Worm (Caenorhabditis elegans) whole organism, young adult: ENCODE results near the gene F44E2.10.

Source experiments
- B0019.2 ChIP-seq: fragments of 200-800 bp; sonication (Bioruptor generic); conservative IDR thresholded peaks from 2 replicates; pipeline ENCODE4 v1.3.6; 2022; ENCODE audit warnings: missing genetic modification reagents, missing genetic modification characterization, missing compliant biosample characterization
- C06A6.2 ChIP-seq: fragments of 200-800 bp; sonication (Bioruptor generic); conservative IDR thresholded peaks from 2 replicates; pipeline ENCODE4 v1.3.6; 2022; ENCODE audit warnings: missing genetic modification characterization, missing compliant biosample characterization
- C17E4.6 ChIP-seq: fragments of 200-800 bp; sonication (Bioruptor generic); IDR thresholded peaks from 2 replicates; pipeline ENCODE4 v1.3.6; 2022; ENCODE audit warnings: missing genetic modification reagents, missing genetic modification characterization, missing compliant biosample characterization
- F22D6.2 ChIP-seq: sonication (generic microtip); optimal IDR thresholded peaks from 2 replicates; lab custom pipeline; 2016; ENCODE audit warnings: mild to moderate bottlenecking, missing genetic modification characterization, missing compliant biosample characterization
- F33H1.4 ChIP-seq: fragments of 200-800 bp; sonication (Bioruptor generic); IDR thresholded peaks from 2 replicates; pipeline ENCODE4 v1.3.6; 2022; ENCODE audit warnings: missing genetic modification reagents, missing genetic modification characterization, missing compliant biosample characterization
- F37B4.10 ChIP-seq: fragments of 200-800 bp; sonication (Bioruptor generic); IDR thresholded peaks from 2 replicates; pipeline ENCODE4 v1.3.6; 2022; ENCODE audit warnings: missing genetic modification characterization, missing compliant biosample characterization
- F39B2.1 ChIP-seq: fragments of 200-800 bp; sonication (Bioruptor generic); IDR thresholded peaks from 2 replicates; pipeline ENCODE4 v1.3.6; 2022; ENCODE audit warnings: missing genetic modification reagents, missing genetic modification characterization, missing compliant biosample characterization
- F55B11.4 ChIP-seq: sonication (generic microtip); optimal IDR thresholded peaks from 2 replicates; lab custom pipeline; 2016; ENCODE audit warnings: missing compliant biosample characterization, missing genetic modification characterization, borderline replicate concordance; ENCODE audit not compliant: insufficient read depth
- K11D2.4 ChIP-seq: fragments of 200-800 bp; sonication (Bioruptor generic); IDR thresholded peaks from 2 replicates; pipeline ENCODE4 v1.3.6; 2022; ENCODE audit warnings: missing genetic modification reagents, missing genetic modification characterization, missing compliant biosample characterization
- T26A5.8 ChIP-seq: sonication (generic microtip); optimal IDR thresholded peaks from 2 replicates; lab custom pipeline; 2016; ENCODE audit warnings: missing genetic modification characterization, missing compliant biosample characterization
- Y53G8AR.9 ChIP-seq: fragments of 200-800 bp; sonication (Bioruptor generic); conservative IDR thresholded peaks from 2 replicates; pipeline ENCODE4 v1.3.6; 2022; ENCODE audit warnings: missing genetic modification reagents, missing genetic modification characterization, missing compliant biosample characterization
- Y79H2A.3 ChIP-seq: fragments of 200-800 bp; sonication (Bioruptor generic); conservative IDR thresholded peaks from 2 replicates; pipeline ENCODE4 v1.3.6; 2022; ENCODE audit warnings: missing genetic modification reagents, missing genetic modification characterization, missing compliant biosample characterization
- Y95B8A.8 ChIP-seq: fragments of 200-800 bp; sonication (Bioruptor generic); IDR thresholded peaks from 2 replicates; pipeline ENCODE4 v1.3.6; 2022; ENCODE audit warnings: missing genetic modification reagents, missing genetic modification characterization, missing compliant biosample characterization
- aptf-3 ChIP-seq: fragments of 200-800 bp; sonication (Bioruptor generic); IDR thresholded peaks from 2 replicates; pipeline ENCODE4 v1.3.6; 2022; ENCODE audit warnings: missing genetic modification characterization, missing compliant biosample characterization
- atf-7 ChIP-seq: sonication (generic microtip); optimal IDR thresholded peaks from 2 replicates; lab custom pipeline; 2017; ENCODE audit warnings: mild to moderate bottlenecking, missing genetic modification characterization, missing compliant biosample characterization
- attf-3 ChIP-seq: fragments of 200-800 bp; sonication (Bioruptor generic); conservative IDR thresholded peaks from 2 replicates; pipeline ENCODE4 v1.3.6; 2022; ENCODE audit warnings: missing genetic modification reagents, missing genetic modification characterization, missing compliant biosample characterization
- attf-5 ChIP-seq: fragments of 200-800 bp; sonication (Bioruptor generic); optimal IDR thresholded peaks from 2 replicates; lab custom pipeline; 2018; ENCODE audit warnings: mild to moderate bottlenecking, missing genetic modification characterization, missing compliant biosample characterization
- cebp-1 ChIP-seq, 2 experiments: fragments of 200-800 bp in 1 of 2; sonication (Bioruptor generic) in 1 of 2; sonication (generic microtip) in 1 of 2; IDR thresholded peaks in 1 of 2; optimal IDR thresholded peaks in 1 of 2; 2 replicates each; pipeline versions ENCODE4 v1.3.6 to Lab custom; 2017 to 2022; ENCODE audit warnings: missing compliant biosample characterization in 2 of 2, missing genetic modification characterization in 2 of 2, mild to moderate bottlenecking in 1 of 2, missing genetic modification reagents in 1 of 2, moderate library complexity in 1 of 2
- cebp-2 ChIP-seq: fragments of 200-800 bp; sonication (Bioruptor generic); IDR thresholded peaks from 2 replicates; pipeline ENCODE4 v1.3.6; 2022; ENCODE audit warnings: missing genetic modification characterization, missing compliant biosample characterization
- ceh-27 ChIP-seq: fragments of 200-800 bp; sonication (Bioruptor generic); optimal IDR thresholded peaks from 2 replicates; lab custom pipeline; 2018; ENCODE audit warnings: mild to moderate bottlenecking, missing genetic modification characterization, moderate library complexity, missing compliant biosample characterization
- ceh-58 ChIP-seq: fragments of 200-800 bp; sonication (Bioruptor generic); IDR thresholded peaks from 2 replicates; pipeline ENCODE4 v1.3.6; 2022; ENCODE audit warnings: missing genetic modification characterization, missing compliant biosample characterization
- ceh-79 ChIP-seq: sonication (generic microtip); optimal IDR thresholded peaks from 2 replicates; lab custom pipeline; 2017; ENCODE audit warnings: mild to moderate bottlenecking, missing genetic modification characterization, missing compliant biosample characterization
- efl-1 ChIP-seq: fragments of 150-350 bp; optimal IDR thresholded peaks from 2 replicates; lab custom pipeline; 2014; ENCODE audit warnings: missing biosample characterization, missing genetic modification reagents, missing genetic modification characterization
- egl-18 ChIP-seq: fragments of 200-800 bp; sonication (Bioruptor generic); IDR thresholded peaks from 2 replicates; pipeline ENCODE4 v1.3.6; 2022; ENCODE audit warnings: missing genetic modification reagents, missing genetic modification characterization, missing compliant biosample characterization
- fkh-3 ChIP-seq: sonication (generic microtip); optimal IDR thresholded peaks from 2 replicates; lab custom pipeline; 2016; ENCODE audit warnings: mild to moderate bottlenecking, missing genetic modification characterization, missing compliant biosample characterization
- hmg-20 ChIP-seq: fragments of 200-800 bp; sonication (Bioruptor generic); IDR thresholded peaks from 2 replicates; pipeline ENCODE4 v1.3.6; 2022; ENCODE audit warnings: missing genetic modification reagents, missing genetic modification characterization, missing compliant biosample characterization
- lag-1 ChIP-seq: fragments of 200-800 bp; sonication (Bioruptor generic); IDR thresholded peaks from 2 replicates; pipeline ENCODE4 v1.3.6; 2022; ENCODE audit warnings: missing genetic modification reagents, missing genetic modification characterization, missing compliant biosample characterization
- let-607 ChIP-seq, 2 experiments: fragments of 200-800 bp in 1 of 2; sonication (Bioruptor generic) in 1 of 2; sonication (generic microtip) in 1 of 2; optimal IDR thresholded peaks; 2 replicates each; lab custom pipeline; 2016 to 2018; ENCODE audit warnings: mild to moderate bottlenecking in 2 of 2, missing compliant biosample characterization in 2 of 2, missing genetic modification characterization in 2 of 2, moderate library complexity in 2 of 2, missing genotype in 1 of 2
- lir-1 ChIP-seq: fragments of 200-800 bp; sonication (Bioruptor generic); conservative IDR thresholded peaks from 2 replicates; pipeline ENCODE4 v1.3.6; 2022; ENCODE audit warnings: missing genetic modification reagents, missing genetic modification characterization, missing compliant biosample characterization
- madf-8 ChIP-seq: fragments of 200-800 bp; sonication (Bioruptor generic); conservative IDR thresholded peaks from 2 replicates; pipeline ENCODE4 v1.3.6; 2022; ENCODE audit warnings: missing genetic modification reagents, missing genetic modification characterization, missing compliant biosample characterization
- mxl-1 ChIP-seq: sonication (generic microtip); optimal IDR thresholded peaks from 2 replicates; lab custom pipeline; 2016; ENCODE audit warnings: missing genetic modification characterization, missing compliant biosample characterization
- nfyb-1 ChIP-seq: fragments of 200-800 bp; sonication (Bioruptor generic); IDR thresholded peaks from 2 replicates; pipeline ENCODE4 v1.3.6; 2022; ENCODE audit warnings: missing genetic modification reagents, missing genetic modification characterization, missing compliant biosample characterization
- pbrm-1 ChIP-seq: fragments of 200-800 bp; sonication (Bioruptor generic); IDR thresholded peaks from 2 replicates; pipeline ENCODE4 v1.3.6; 2022; ENCODE audit warnings: missing genetic modification reagents, missing genetic modification characterization, missing compliant biosample characterization
- pha-4 ChIP-seq: fragments of 150-350 bp; sonication (generic microtip); optimal IDR thresholded peaks from 2 replicates; lab custom pipeline; 2014; ENCODE audit warnings: missing biosample characterization, missing genetic modification reagents, missing genetic modification characterization
- rcor-1 ChIP-seq: fragments of 200-800 bp; sonication (Bioruptor generic); IDR thresholded peaks from 2 replicates; pipeline ENCODE4 v1.3.6; 2022; ENCODE audit warnings: missing genetic modification reagents, missing genetic modification characterization, missing compliant biosample characterization
- rec-8 ChIP-seq, 2 experiments: sonication (generic microtip); optimal IDR thresholded peaks; 2 replicates each; lab custom pipeline; 2016; ENCODE audit warnings: mild to moderate bottlenecking in 2 of 2, missing genetic modification characterization in 2 of 2, missing genetic modification reagents in 2 of 2, missing genotype in 2 of 2, missing biosample characterization in 1 of 2, missing compliant biosample characterization in 1 of 2, moderate library complexity in 1 of 2
- repo-1 ChIP-seq: sonication (generic microtip); optimal IDR thresholded peaks from 2 replicates; lab custom pipeline; 2017; ENCODE audit warnings: mild to moderate bottlenecking, missing genetic modification characterization, missing compliant biosample characterization
- sdz-38 ChIP-seq: sonication (generic microtip); optimal IDR thresholded peaks from 2 replicates; lab custom pipeline; 2016; ENCODE audit warnings: missing genotype, missing genetic modification characterization, missing compliant biosample characterization
- snpc-1.1 ChIP-seq: sonication (generic microtip); optimal IDR thresholded peaks from 2 replicates; lab custom pipeline; 2017; ENCODE audit warnings: missing genetic modification characterization, mild to moderate bottlenecking, missing compliant biosample characterization, antibody characterized with exemption, moderate library complexity, missing genotype, missing genetic modification reagents; ENCODE audit not compliant: insufficient read depth
- snpc-1.3 ChIP-seq: sonication (generic microtip); optimal IDR thresholded peaks from 2 replicates; lab custom pipeline; 2017; ENCODE audit warnings: missing genetic modification characterization, mild to moderate bottlenecking, missing compliant biosample characterization, antibody characterized with exemption, moderate library complexity, missing genotype, missing genetic modification reagents; ENCODE audit not compliant: insufficient read depth
- sptf-2 ChIP-seq: fragments of 200-800 bp; sonication (Bioruptor generic); optimal IDR thresholded peaks from 2 replicates; lab custom pipeline; 2018; ENCODE audit warnings: mild to moderate bottlenecking, missing genetic modification characterization, missing compliant biosample characterization
- tbx-9 ChIP-seq: sonication (generic microtip); optimal IDR thresholded peaks from 2 replicates; lab custom pipeline; 2016; ENCODE audit warnings: borderline replicate concordance, missing genetic modification characterization, inconsistent platforms, missing compliant biosample characterization
- tlf-1 ChIP-seq: fragments of 200-800 bp; sonication (Bioruptor generic); optimal IDR thresholded peaks from 2 replicates; lab custom pipeline; 2018; ENCODE audit warnings: mild to moderate bottlenecking, missing genetic modification characterization, missing compliant biosample characterization
- xnd-1 ChIP-seq: sonication (generic microtip); optimal IDR thresholded peaks from 2 replicates; lab custom pipeline; 2016; ENCODE audit warnings: missing genotype, missing genetic modification reagents, missing genetic modification characterization, missing compliant biosample characterization
- zim-3 ChIP-seq: sonication (generic microtip); optimal IDR thresholded peaks from 2 replicates; lab custom pipeline; 2017; ENCODE audit warnings: mild to moderate bottlenecking, missing genetic modification characterization, moderate library complexity, missing compliant biosample characterization
- ztf-18 ChIP-seq: sonication (generic microtip); optimal IDR thresholded peaks from 2 replicates; lab custom pipeline; 2016; ENCODE audit warnings: missing genotype, mild to moderate bottlenecking, missing genetic modification characterization, missing compliant biosample characterization
- ztf-3 ChIP-seq: fragments of 200-800 bp; sonication (Bioruptor generic); optimal IDR thresholded peaks from 2 replicates; lab custom pipeline; 2018; ENCODE audit warnings: mild to moderate bottlenecking, missing genetic modification characterization, missing compliant biosample characterization

The F44E2.10 gene

DNA sequence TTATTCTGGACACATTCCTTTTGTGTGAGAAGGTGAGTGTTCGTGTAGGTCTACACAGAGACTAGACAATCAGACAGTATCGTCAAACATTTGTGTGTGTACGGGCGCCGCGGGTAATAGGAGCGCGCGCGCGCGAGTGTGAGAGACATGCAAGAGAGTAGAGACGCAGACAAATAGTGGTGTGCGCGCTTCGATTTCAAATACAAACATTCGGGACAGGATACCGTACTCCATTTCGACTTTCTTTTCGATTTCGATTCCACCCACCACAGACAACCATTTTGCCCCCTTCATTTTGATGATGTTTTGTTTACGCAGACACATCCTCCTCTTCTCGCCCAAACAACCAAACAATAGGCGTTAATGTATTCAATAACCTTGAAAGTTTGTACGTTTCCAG is 36.1 kb downstream of the F44E2.10 start (continued):
- TF ChIP-seq Y95B8A.8 (GFP tag; lab: Robert Waterston, UW) (peak; percentile 78; the same call in 1 of the 2 replicates), Y79H2A.3 (peak; percentile 24; the same call in 1 of the 2 replicates), F22D6.2 (tag; lab: Kevin White, UChicago) (no peak), tbx-9 (tag; lab: Kevin White, UChicago) (no peak), aptf-3 (no peak), F33H1.4 (GFP tag; lab: Robert Waterston, UW) (0 out of 2 replicates have a peak, but pooled peaks have one; percentile 19), F39B2.1 (no peak), F37B4.10 (GFP tag; lab: Robert Waterston, UW) (no peak), atf-7 (tag; lab: Kevin White, UChicago) (peak; percentile 52), sdz-38 (tag; lab: Kevin White, UChicago) (no peak), madf-8 (no peak), hmg-20 (GFP tag; lab: Robert Waterston, UW) (no peak; the same call in 1 of the 2 replicates), let-607 (tag; optimal IDR thresholded peaks at IDR 0.05; lab: Kevin White, UChicago) (no peak), tlf-1 (GFP tag; lab: Kevin White, UChicago) (peak; percentile 16), T26A5.8 (tag; lab: Kevin White, UChicago) (no peak), efl-1 (peak; percentile 64), fkh-3 (tag; lab: Kevin White, UChicago) (no peak), xnd-1 (tag; lab: Kevin White, UChicago) (no peak), ztf-18 (tag; lab: Kevin White, UChicago) (no peak), K11D2.4 (peak; percentile 70; the same call in 1 of the 2 replicates), sptf-2 (GFP tag; lab: Kevin White, UChicago) (no peak), egl-18 (GFP tag; lab: Robert Waterston, UW) (0 out of 2 replicates have a peak, but pooled peaks have one; percentile 54), ceh-79 (tag; lab: Kevin White, UChicago) (no peak), C06A6.2 (GFP tag; lab: Robert Waterston, UW) (0 out of 2 replicates have a peak, but pooled peaks have one; percentile 25), cebp-2 (no peak), ceh-58 (GFP tag; lab: Robert Waterston, UW) (no peak), cebp-1 (GFP tag; IDR thresholded peaks at IDR 0.05; lab: Robert Waterston, UW) (0 out of 2 replicates have a peak, but pooled peaks have one; percentile 9), cebp-1 (tag; optimal IDR thresholded peaks at IDR 0.05; lab: Kevin White, UChicago) (peak; percentile 73), B0019.2 (no peak), snpc-1.3 (no peak), nfyb-1 (GFP tag; lab: Robert Waterston, UW) (0 out of 2 replicates have a peak, but pooled peaks have one; percentile 67), attf-5 (peak; percentile 73), ceh-27 (GFP tag; lab: Kevin White, UChicago) (peak; percentile 63), pha-4 (tag; lab: Kevin White, UChicago) (peak; percentile 39), F55B11.4 (no peak), pbrm-1 (GFP tag; lab: Robert Waterston, UW) (peak; percentile 49; the same call in 1 of the 2 replicates), attf-3 (peak; percentile 48; the same call in 1 of the 2 replicates), lir-1 (GFP tag; lab: Robert Waterston, UW) (0 out of 2 replicates have a peak, but pooled peaks have one; percentile 29), snpc-1.1 (no peak), lag-1 (GFP tag; lab: Robert Waterston, UW) (no peak), repo-1 (tag; lab: Kevin White, UChicago) (no peak), rec-8 (tag; optimal IDR thresholded peaks at IDR 0.05; lab: Kevin White, UChicago) (no peak), C17E4.6 (GFP tag; lab: Robert Waterston, UW) (no peak), Y53G8AR.9 (0 out of 2 replicates have a peak, but pooled peaks have one; percentile 42), rcor-1 (GFP tag; lab: Robert Waterston, UW) (0 out of 2 replicates have a peak, but pooled peaks have one; percentile 23), ztf-3 (GFP tag; lab: Kevin White, UChicago) (no peak), mxl-1 (no peak), zim-3 (no peak)
